Worm (Caenorhabditis elegans): ENCODE results near the gene Y43F4B.10.
A peak's percentile ranks its signal among the peaks of the same experiment; 100 is the strongest.

Gene Y43F4B.10

DNA sequence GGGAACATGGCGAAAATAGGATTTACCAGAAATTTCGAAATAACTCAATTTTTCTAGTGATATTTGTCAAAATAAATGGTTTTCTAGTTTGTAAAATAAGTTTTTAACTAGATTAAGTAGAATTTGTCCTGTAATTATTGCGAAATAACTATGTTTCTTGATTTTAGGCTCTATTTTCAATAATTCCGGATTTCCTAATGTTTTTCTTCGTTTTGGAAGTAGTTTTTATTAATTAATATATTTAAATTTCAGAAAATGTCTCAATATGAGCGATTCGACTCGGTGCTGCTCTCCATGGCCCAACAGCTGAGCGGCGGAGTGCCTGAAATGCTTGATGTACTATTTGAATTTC, 27.4 kb downstream of the Y43F4B.10 start, which contains the start of gene nud-1:
Gene nud-1, plus strand, starts transcription at position 253 of the 352 bp plus-strand sequence.
- TF ChIP-seq ceh-8 (GFP tag; optimal IDR thresholded peaks at IDR 0.05) (no peak), snpc-4 (tag; optimal IDR thresholded peaks at IDR 0.05) (no peak), hpl-2 (GFP tag; optimal IDR thresholded peaks at IDR 0.05) (no peak), pax-3 (tag; optimal IDR thresholded peaks at IDR 0.05) (no peak), lsy-2 (tag; optimal IDR thresholded peaks at IDR 0.05) (no peak), isw-1 (GFP tag; IDR thresholded peaks at IDR 0.05) (no peak), C16A3.4 (tag; optimal IDR thresholded peaks at IDR 0.05) (no peak), ama-1 (optimal IDR thresholded peaks at IDR 0.05) (no peak), hlh-17 (GFP tag; optimal IDR thresholded peaks at IDR 0.05; ENCODE audit: borderline replicate concordance) (no peak), unc-30 (tag; optimal IDR thresholded peaks at IDR 0.05) (no peak), pqm-1 (tag; optimal IDR thresholded peaks at IDR 0.05) (no peak), egl-13 (tag; optimal IDR thresholded peaks at IDR 0.05) (no peak)

DNA sequence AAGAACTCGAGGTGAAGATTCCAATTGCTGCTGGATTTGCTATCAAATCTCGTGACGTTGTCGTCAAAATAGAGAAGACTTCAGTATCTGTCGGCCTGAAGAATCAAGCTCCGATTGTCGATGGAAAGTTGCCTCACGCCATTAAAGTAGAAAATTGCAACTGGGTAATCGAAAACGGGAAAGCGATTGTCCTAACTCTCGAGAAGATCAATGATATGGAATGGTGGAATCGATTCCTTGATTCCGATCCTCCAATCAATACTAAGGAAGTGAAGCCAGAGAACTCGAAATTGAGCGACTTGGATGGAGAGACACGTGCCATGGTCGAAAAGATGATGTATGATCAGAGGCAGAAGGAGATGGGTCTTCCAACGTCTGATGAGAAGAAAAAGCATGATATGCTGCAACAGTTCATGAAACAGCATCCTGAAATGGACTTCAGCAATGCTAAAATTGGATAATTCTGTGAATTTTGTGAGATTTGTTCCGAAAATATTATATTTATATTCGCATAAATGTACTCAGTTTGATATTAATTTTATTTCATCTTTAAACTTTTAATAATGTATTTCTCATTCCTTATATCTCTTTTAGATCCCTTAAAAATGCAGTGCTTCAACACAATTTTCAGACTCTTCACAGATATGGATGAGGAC, 28.3 kb downstream of the Y43F4B.10 start, which contains the start of gene dro-1:
Gene dro-1, plus strand, starts transcription at position 606 of the 656 bp plus-strand sequence.
- TF ChIP-seq egl-13 (tag; optimal IDR thresholded peaks at IDR 0.05), result no peak
- no peak for TF ChIP-seq nhr-71 (tag; optimal IDR thresholded peaks at IDR 0.05)
- TF ChIP-seq nhr-85 (tag), result no peak
- no peak for TF ChIP-seq ceh-82 (tag; optimal IDR thresholded peaks at IDR 0.05)
- no peak for TF ChIP-seq sox-4 (tag; optimal IDR thresholded peaks at IDR 0.05)
- TF ChIP-seq skn-1 (tag; optimal IDR thresholded peaks at IDR 0.05), result no peak
- no peak for TF ChIP-seq mef-2 (tag; optimal IDR thresholded peaks at IDR 0.05)
- TF ChIP-seq sup-37 (GFP tag; optimal IDR thresholded peaks at IDR 0.05), result no peak
- no peak for TF ChIP-seq aly-2 (tag; optimal IDR thresholded peaks at IDR 0.05)
- TF ChIP-seq fkh-8 (tag; optimal IDR thresholded peaks at IDR 0.05), result no peak
- no peak for TF ChIP-seq aha-1 (tag; optimal IDR thresholded peaks at IDR 0.05)
- TF ChIP-seq nhr-76 (tag; optimal IDR thresholded peaks at IDR 0.05), result no peak
- no peak for TF ChIP-seq snu-23 (GFP tag; optimal IDR thresholded peaks at IDR 0.05)
- TF ChIP-seq ceh-88 (GFP tag; IDR thresholded peaks at IDR 0.05), result no peak
- no peak for TF ChIP-seq xbp-1 (tag; optimal IDR thresholded peaks at IDR 0.05)
- TF ChIP-seq alr-1 (tag; optimal IDR thresholded peaks at IDR 0.05; ENCODE audit: borderline replicate concordance), result no peak
- no peak for TF ChIP-seq ets-5 (GFP tag; IDR thresholded peaks at IDR 0.05)
- no peak for TF ChIP-seq nhr-90 (tag; optimal IDR thresholded peaks at IDR 0.05; ENCODE audit: poor library complexity)
- TF ChIP-seq lsy-2 (tag; optimal IDR thresholded peaks at IDR 0.05), result no peak

DNA sequence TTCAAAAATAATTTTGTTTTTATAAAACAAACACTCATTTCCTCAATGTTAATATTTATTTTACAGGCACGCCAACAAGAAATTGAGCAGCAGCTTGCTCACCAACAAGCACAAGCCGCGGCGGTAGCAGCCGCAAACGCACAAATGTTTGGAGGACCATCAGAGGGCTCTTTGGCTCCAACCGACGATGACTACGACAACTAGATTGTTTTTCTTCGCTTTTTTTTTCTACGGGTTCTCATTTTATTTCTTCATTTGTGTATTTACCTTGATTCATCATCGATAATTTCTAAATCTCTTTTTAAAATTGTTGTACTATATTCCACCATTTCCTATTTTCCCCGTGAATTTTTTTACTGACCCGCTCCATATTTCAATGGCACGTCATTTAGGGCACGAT, 29.2 kb downstream of the Y43F4B.10 start, which contains the start of gene ife-1:
Gene ife-1, plus strand, starts transcription at position 301 of the 400 bp plus-strand sequence.
- TF ChIP-seq ets-5 (GFP tag; IDR thresholded peaks at IDR 0.05), result no peak
- no peak for TF ChIP-seq hlh-4 (tag; optimal IDR thresholded peaks at IDR 0.05)
- no peak for TF ChIP-seq ceh-90 (tag; optimal IDR thresholded peaks at IDR 0.05)
- no peak for TF ChIP-seq nhr-20 (tag; optimal IDR thresholded peaks at IDR 0.05)
- no peak for TF ChIP-seq fkh-8 (tag; optimal IDR thresholded peaks at IDR 0.05)
- no peak for TF ChIP-seq hlh-17 (GFP tag; optimal IDR thresholded peaks at IDR 0.05; ENCODE audit: borderline replicate concordance)
- TF ChIP-seq fos-1 (tag; optimal IDR thresholded peaks at IDR 0.05), result no peak
- TF ChIP-seq nhr-76 (tag; optimal IDR thresholded peaks at IDR 0.05), result no peak
- TF ChIP-seq nhr-77 (tag; optimal IDR thresholded peaks at IDR 0.05), result no peak
- TF ChIP-seq nhr-84 (tag; optimal IDR thresholded peaks at IDR 0.05), result no peak
- TF ChIP-seq jun-1 (tag; optimal IDR thresholded peaks at IDR 0.05), result no peak
- TF ChIP-seq nhr-71 (tag; optimal IDR thresholded peaks at IDR 0.05), result no peak
- no peak for TF ChIP-seq rnt-1 (tag; optimal IDR thresholded peaks at IDR 0.05)
- no peak for TF ChIP-seq nhr-85 (tag)
- no peak for TF ChIP-seq unc-30 (tag; optimal IDR thresholded peaks at IDR 0.05)

DNA sequence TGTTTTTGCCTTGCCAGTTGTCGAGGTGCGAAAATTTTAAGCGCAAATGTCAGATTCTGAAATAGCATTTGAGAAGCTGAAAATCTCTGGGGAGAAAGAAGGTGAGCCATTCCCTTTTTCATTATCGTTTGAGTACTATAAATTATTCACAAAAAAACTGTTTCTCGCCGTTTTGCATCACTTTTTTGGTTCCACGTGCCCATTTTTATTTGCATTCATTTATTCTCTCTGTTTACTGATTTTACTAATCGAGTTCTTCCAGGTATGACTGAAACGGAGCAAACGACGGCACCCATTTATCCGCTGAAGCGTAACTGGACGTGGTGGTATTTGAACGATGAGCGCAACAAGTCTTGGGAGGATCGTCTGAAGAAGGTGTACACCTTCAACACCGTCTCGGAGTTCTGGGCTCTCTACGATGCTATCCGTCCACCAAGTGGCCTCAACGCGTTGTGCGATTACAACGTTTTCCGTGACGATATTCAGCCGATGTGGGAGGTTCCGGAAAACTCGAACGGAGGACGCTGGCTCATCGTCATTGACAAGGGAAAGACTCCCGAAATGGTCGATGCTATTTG, 29.8 kb downstream of the Y43F4B.10 start:
- TF ChIP-seq aly-2 (tag; optimal IDR thresholded peaks at IDR 0.05) (no peak), efl-1 (optimal IDR thresholded peaks at IDR 0.05) (no peak), efl-1 (GFP tag; optimal IDR thresholded peaks at IDR 0.05 in 1 of 2) (peak in 1 of 2 experiments; percentile 58), dpl-1 (GFP tag; optimal IDR thresholded peaks at IDR 0.05) (no peak)
